Worm (Caenorhabditis elegans): ENCODE data around the gene ZK632.11.

DNA sequence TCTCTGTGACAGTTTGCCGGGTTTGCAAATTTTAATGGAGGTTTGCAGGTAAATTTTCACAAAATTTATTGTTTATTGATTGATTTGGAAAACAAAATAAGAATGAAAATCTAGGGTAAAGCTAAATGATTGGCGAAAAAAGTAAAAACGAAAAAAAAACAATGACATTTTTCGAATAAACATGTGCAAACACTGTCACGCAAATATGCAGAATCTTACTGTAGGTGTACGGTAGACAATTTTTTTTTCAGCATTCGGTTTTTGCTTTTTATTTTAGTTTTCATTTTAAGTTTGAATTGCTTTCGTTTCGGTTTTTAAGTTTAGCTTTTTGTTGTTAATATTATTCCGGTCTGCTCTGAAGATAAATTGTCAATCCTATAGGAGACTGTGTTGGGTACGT lies 9.8 kb upstream of the ZK632.11 start:
- TF ChIP-seq ceh-2 (tag; optimal IDR thresholded peaks at IDR 0.05) (no peak), K09A11.1 (tag; optimal IDR thresholded peaks at IDR 0.05; ENCODE audit: insufficient read depth) (no peak), che-1 (tag; optimal IDR thresholded peaks at IDR 0.05) (no peak), ztf-16 (tag; optimal IDR thresholded peaks at IDR 0.05) (no peak), pqm-1 (tag; optimal IDR thresholded peaks at IDR 0.05) (no peak), ceh-14 (tag; optimal IDR thresholded peaks at IDR 0.05) (no peak), C08G9.2 (tag; optimal IDR thresholded peaks at IDR 0.05) (no peak), sox-4 (tag; optimal IDR thresholded peaks at IDR 0.05) (no peak), nhr-11 (tag; optimal IDR thresholded peaks at IDR 0.05) (no peak), ahr-1 (tag; optimal IDR thresholded peaks at IDR 0.05) (no peak), hlh-15 (tag; optimal IDR thresholded peaks at IDR 0.05) (no peak), ama-1 (optimal IDR thresholded peaks at IDR 0.05) (no peak), pha-2 (tag; optimal IDR thresholded peaks at IDR 0.05) (no peak)
